Fruit fly (Drosophila melanogaster) whole organism, embryonic: ENCODE results near the gene aph-1.

Experiments
- CG10654 ChIP-seq: fragments of 200-800 bp; sonication (Bioruptor generic); optimal IDR thresholded peaks from 2 replicates; lab custom pipeline; 2016; ENCODE audit warnings: missing biosample characterization, missing genetic modification characterization
- CG32767 ChIP-seq: fragments of 200-800 bp; sonication (Bioruptor generic); IDR thresholded peaks from 2 replicates; pipeline ENCODE4 v1.3.6; 2022; ENCODE audit warnings: missing biosample characterization, missing genetic modification characterization
- CG9437 ChIP-seq: fragments of 200-800 bp; sonication (Bioruptor generic); optimal IDR thresholded peaks from 2 replicates; lab custom pipeline; 2018; ENCODE audit warnings: missing biosample characterization, mild to moderate bottlenecking, missing genetic modification characterization
- Dfd ChIP-seq, 2 experiments: fragments of >200 bp; optimal IDR thresholded peaks; 2 replicates each; lab custom pipeline; 2017; ENCODE audit warnings: missing biosample characterization in 2 of 2, missing genetic modification characterization in 2 of 2
- bab2 ChIP-seq: fragments of 200-800 bp; sonication (Bioruptor generic); optimal IDR thresholded peaks from 2 replicates; lab custom pipeline; 2016; ENCODE audit warnings: missing biosample characterization, missing genetic modification characterization
- insv ChIP-seq, 2 experiments: fragments of 200-800 bp; sonication (Bioruptor generic); optimal IDR thresholded peaks; 3 replicates each; lab custom pipeline; 2016 to 2018; ENCODE audit warnings: missing biosample characterization in 2 of 2, missing genetic modification characterization in 2 of 2
- nau ChIP-seq: fragments of 200-800 bp; sonication (Bioruptor generic); optimal IDR thresholded peaks from 3 replicates; lab custom pipeline; 2017; ENCODE audit warnings: missing biosample characterization, mild to moderate bottlenecking, missing genetic modification characterization, missing genetic modification reagents
- zfh1 ChIP-seq: fragments of 200-800 bp; sonication (Bioruptor generic); IDR thresholded peaks from 3 replicates; pipeline ENCODE4 v1.3.6; 2022; ENCODE audit warnings: missing biosample characterization, missing genetic modification characterization

DNA sequence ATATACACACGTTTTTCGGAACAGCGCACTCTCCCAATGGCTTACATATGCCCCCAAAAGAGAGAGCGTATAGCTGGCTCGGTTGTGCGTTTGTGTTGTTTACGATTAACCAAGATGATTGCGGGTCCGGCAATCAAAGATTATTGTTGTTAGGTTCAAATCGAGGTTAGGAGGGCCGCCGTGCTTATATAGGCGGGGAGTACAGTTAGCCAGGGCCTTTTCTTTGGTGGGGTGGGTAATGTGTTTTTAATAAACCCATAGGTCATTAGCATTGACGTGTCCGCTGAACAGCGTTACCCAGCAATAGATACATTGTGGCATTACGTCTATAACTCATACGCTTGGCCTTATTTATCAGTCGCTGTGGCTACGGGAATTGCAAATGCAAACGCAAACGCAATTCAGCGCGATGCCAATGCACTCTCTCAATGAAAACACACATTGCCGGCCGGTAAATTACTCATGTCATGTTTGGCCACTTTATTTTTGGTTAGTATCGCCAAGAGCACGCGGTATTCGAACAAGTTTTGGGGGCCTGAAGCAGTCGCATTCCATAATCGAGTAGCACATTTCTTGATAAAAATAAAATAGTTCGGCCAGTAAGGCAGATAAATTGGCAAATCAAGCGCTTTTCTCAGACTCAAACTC lies 12.1 kb upstream of the aph-1 start:
- TF ChIP-seq CG9437 (GFP tag; lab: Kevin White, UChicago) (no peak), CG32767 (GFP tag; lab: Robert Waterston, UW) (no peak), zfh1 (GFP tag; lab: Robert Waterston, UW) (no peak), CG10654 (GFP tag; lab: Kevin White, UChicago) (no peak), Dfd (GFP tag; optimal IDR thresholded peaks at IDR 0.05; lab: Kevin White, UChicago) (no peak), nau (no peak), insv (GFP tag; optimal IDR thresholded peaks at IDR 0.05; lab: Kevin White, UChicago) (no peak), bab2 (no peak)
